Worm (Caenorhabditis elegans): ENCODE results near the gene str-136.

The str-136 gene

DNA sequence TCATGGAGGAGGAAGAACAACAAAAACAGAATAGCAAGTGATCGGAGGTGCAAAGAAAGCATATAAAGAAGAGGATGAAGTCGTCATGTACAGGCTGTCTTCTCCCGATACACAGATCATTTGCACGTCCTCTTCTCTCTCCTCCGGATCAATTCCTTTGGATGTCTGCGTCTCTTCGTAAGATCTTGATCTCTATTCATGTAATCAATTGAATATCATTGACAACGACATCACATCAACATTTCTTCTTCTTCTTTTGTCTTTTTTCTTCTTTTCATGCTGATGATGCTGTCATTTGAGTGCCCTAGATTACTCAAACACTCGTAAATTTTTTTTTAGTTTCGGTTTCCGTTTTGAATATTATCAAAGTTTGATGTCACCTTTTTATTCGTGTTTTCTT lies 40.4 kb downstream of the str-136 start, which contains the start of gene rol-3 (continued):
- TF ChIP-seq elt-3 (tag; optimal IDR thresholded peaks at IDR 0.05) (peak in 4 of 6 experiments; percentile 15 to 63 (median 26)), pqm-1 (tag; optimal IDR thresholded peaks at IDR 0.05) (no peak), nhr-11 (tag; optimal IDR thresholded peaks at IDR 0.05) (no peak), F16B12.6 (tag; optimal IDR thresholded peaks at IDR 0.05) (no peak), sup-37 (GFP tag; optimal IDR thresholded peaks at IDR 0.05) (no peak), elt-2 (tag; optimal IDR thresholded peaks at IDR 0.05) (no peak), ceh-88 (GFP tag; IDR thresholded peaks at IDR 0.05) (no peak), jun-1 (tag; optimal IDR thresholded peaks at IDR 0.05) (no peak), nhr-20 (tag; optimal IDR thresholded peaks at IDR 0.05) (peak; percentile 16), unc-130 (tag; optimal IDR thresholded peaks at IDR 0.05) (no peak), nhr-237 (tag; optimal IDR thresholded peaks at IDR 0.05) (no peak), nhr-47 (tag; optimal IDR thresholded peaks at IDR 0.05) (no peak), xbp-1 (tag; optimal IDR thresholded peaks at IDR 0.05) (no peak), zag-1 (tag; optimal IDR thresholded peaks at IDR 0.05) (no peak), aha-1 (tag; optimal IDR thresholded peaks at IDR 0.05) (no peak), nhr-77 (tag; optimal IDR thresholded peaks at IDR 0.05) (no peak), mdl-1 (tag; optimal IDR thresholded peaks at IDR 0.05) (no peak), nhr-71 (tag; optimal IDR thresholded peaks at IDR 0.05) (peak; percentile 18), C04F5.9 (tag; optimal IDR thresholded peaks at IDR 0.05) (no peak), unc-62 (GFP tag; optimal IDR thresholded peaks at IDR 0.05) (no peak), irx-1 (tag; optimal IDR thresholded peaks at IDR 0.05) (no peak), nhr-85 (tag) (peak; percentile 63), pax-3 (tag; optimal IDR thresholded peaks at IDR 0.05) (no peak), ama-1 (optimal IDR thresholded peaks at IDR 0.05) (no peak), egl-27 (tag; optimal IDR thresholded peaks at IDR 0.05) (no peak), C34B4.2 (tag; optimal IDR thresholded peaks at IDR 0.05) (no peak), efl-3 (GFP tag; optimal IDR thresholded peaks at IDR 0.05) (no peak), C16A3.4 (tag; optimal IDR thresholded peaks at IDR 0.05) (no peak), nhr-76 (tag; optimal IDR thresholded peaks at IDR 0.05) (no peak), mep-1 (tag; optimal IDR thresholded peaks at IDR 0.05) (peak; percentile 9), fos-1 (tag; optimal IDR thresholded peaks at IDR 0.05) (no peak), lir-3 (tag; optimal IDR thresholded peaks at IDR 0.05; ENCODE audit: poor library complexity) (no peak), egl-13 (tag; optimal IDR thresholded peaks at IDR 0.05) (no peak)

DNA sequence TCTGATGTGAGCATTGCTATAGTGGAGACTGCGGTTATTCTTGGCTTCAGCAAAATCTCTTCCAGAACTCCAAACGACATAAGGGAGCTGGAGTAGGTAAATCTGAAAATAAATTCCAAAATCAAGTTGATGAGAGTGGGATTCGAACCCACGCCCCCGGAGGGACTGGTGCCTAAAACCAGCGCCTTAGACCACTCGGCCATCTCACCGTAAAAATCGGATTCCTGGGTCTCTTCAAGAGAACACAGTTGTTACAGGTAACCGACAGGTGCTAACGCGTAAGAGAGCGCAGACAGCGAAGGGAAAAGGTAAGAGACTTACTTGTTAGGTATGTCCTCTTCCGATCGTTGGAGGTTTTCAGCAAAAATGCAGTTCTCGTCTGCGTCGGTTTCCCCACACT lies 43.4 kb downstream of the str-136 start:
- peak; percentile 48 for TF ChIP-seq nhr-20 (tag; optimal IDR thresholded peaks at IDR 0.05)
- TF ChIP-seq fkh-4 (tag; optimal IDR thresholded peaks at IDR 0.05; ENCODE audit: borderline replicate concordance) = no peak
- TF ChIP-seq swsn-7 (tag; optimal IDR thresholded peaks at IDR 0.05) = peak; percentile 20
- peak; percentile 47 for TF ChIP-seq skn-1 (tag; optimal IDR thresholded peaks at IDR 0.05)
- peak; percentile 44 for TF ChIP-seq nhr-90 (tag; optimal IDR thresholded peaks at IDR 0.05; ENCODE audit: poor library complexity)
- TF ChIP-seq fkh-10 (GFP tag; optimal IDR thresholded peaks at IDR 0.05) = no peak
- TF ChIP-seq lsy-2 (tag; optimal IDR thresholded peaks at IDR 0.05) = peak in 1 of 2 experiments; percentile 52
- TF ChIP-seq efl-1 (optimal IDR thresholded peaks at IDR 0.05) = peak; percentile 29 to 32
- peak; percentile 19 to 71 for TF ChIP-seq efl-1 (GFP tag; optimal IDR thresholded peaks at IDR 0.05 in 1 of 2)
- TF ChIP-seq C16A3.4 (tag; optimal IDR thresholded peaks at IDR 0.05) = peak; percentile 46
- peak; percentile 65 for TF ChIP-seq snpc-4 (tag; optimal IDR thresholded peaks at IDR 0.05)
- peak; percentile 47 for TF ChIP-seq nhr-77 (tag; optimal IDR thresholded peaks at IDR 0.05)
- peak; percentile 63 for TF ChIP-seq snu-23 (GFP tag; optimal IDR thresholded peaks at IDR 0.05)
- TF ChIP-seq blmp-1 (tag; optimal IDR thresholded peaks at IDR 0.05) = peak; percentile 38
- TF ChIP-seq lin-39 (tag; optimal IDR thresholded peaks at IDR 0.05) = no peak
- TF ChIP-seq ceh-88 (GFP tag; IDR thresholded peaks at IDR 0.05) = no peak
- no peak for TF ChIP-seq alr-1 (tag; optimal IDR thresholded peaks at IDR 0.05; ENCODE audit: borderline replicate concordance)
- peak in 2 of 3 experiments; percentile 24 to 40 for TF ChIP-seq dpl-1 (GFP tag; optimal IDR thresholded peaks at IDR 0.05)
- TF ChIP-seq nhr-71 (tag; optimal IDR thresholded peaks at IDR 0.05) = peak; percentile 49
- peak; percentile 21 for TF ChIP-seq lin-13 (GFP tag; optimal IDR thresholded peaks at IDR 0.05)
- TF ChIP-seq elt-3 (tag; optimal IDR thresholded peaks at IDR 0.05) = peak in 3 of 6 experiments; percentile 0 to 42 (median 20)
- no peak for TF ChIP-seq ceh-63 (GFP tag; optimal IDR thresholded peaks at IDR 0.05)
- peak; percentile 60 for TF ChIP-seq mep-1 (tag; optimal IDR thresholded peaks at IDR 0.05)
- peak; percentile 24 for TF ChIP-seq nhr-47 (tag; optimal IDR thresholded peaks at IDR 0.05)
- TF ChIP-seq ceh-82 (tag; optimal IDR thresholded peaks at IDR 0.05) = peak in 1 of 3 experiments; percentile 23
- peak; percentile 16 to 77 for TF ChIP-seq lin-35 (GFP tag; optimal IDR thresholded peaks at IDR 0.05)
- TF ChIP-seq nhr-11 (tag; optimal IDR thresholded peaks at IDR 0.05) = no peak
- TF ChIP-seq nhr-85 (tag) = peak; percentile 69

Measured in whole organism, L1 larva.